Worm (Caenorhabditis elegans) whole organism, mixed stage, embryonic: ENCODE measurements around the gene smim-14.

Experiments used
- M03D4.4 ChIP-seq: sonication (generic microtip); optimal IDR thresholded peaks from 2 replicates; lab custom pipeline; 2017; ENCODE audit warnings: mild to moderate bottlenecking, missing genetic modification characterization, missing compliant biosample characterization
- bed-3 ChIP-seq: fragments of 200-800 bp; sonication (Bioruptor generic); optimal IDR thresholded peaks from 3 replicates; lab custom pipeline; 2018; ENCODE audit warnings: mild to moderate bottlenecking, missing genetic modification characterization, moderate library complexity, missing compliant biosample characterization
- blmp-1 ChIP-seq: fragments of 150-350 bp; optimal IDR thresholded peaks from 2 replicates; lab custom pipeline; 2014; ENCODE audit warnings: missing biosample characterization, missing genetic modification characterization
- ceh-39 ChIP-seq: fragments of 150-350 bp; optimal IDR thresholded peaks from 2 replicates; lab custom pipeline; 2014; ENCODE audit warnings: missing biosample characterization, missing genetic modification characterization
- ceh-43 ChIP-seq: fragments of 200-800 bp; sonication (Bioruptor generic); optimal IDR thresholded peaks from 2 replicates; lab custom pipeline; 2018; ENCODE audit warnings: mild to moderate bottlenecking, missing genetic modification characterization, moderate library complexity, missing compliant biosample characterization
- ceh-83 ChIP-seq: fragments of 200-800 bp; sonication (Bioruptor generic); optimal IDR thresholded peaks from 2 replicates; lab custom pipeline; 2018; ENCODE audit warnings: mild to moderate bottlenecking, missing genetic modification characterization, missing compliant biosample characterization
- ces-1 ChIP-seq: fragments of 150-350 bp; optimal IDR thresholded peaks from 2 replicates; lab custom pipeline; 2014; ENCODE audit warnings: missing biosample characterization, missing genetic modification reagents, missing genetic modification characterization
- drap-1 ChIP-seq: fragments of 200-800 bp; sonication (Bioruptor generic); optimal IDR thresholded peaks from 3 replicates; lab custom pipeline; 2018; ENCODE audit warnings: mild to moderate bottlenecking, missing genetic modification characterization, missing compliant biosample characterization
- elt-1 ChIP-seq: sonication (generic microtip); optimal IDR thresholded peaks from 2 replicates; lab custom pipeline; 2017; ENCODE audit warnings: missing genetic modification characterization, mild to moderate bottlenecking, missing compliant biosample characterization, antibody characterized with exemption, moderate library complexity, borderline replicate concordance; ENCODE audit not compliant: insufficient read depth
- elt-3 ChIP-seq: fragments of 150-350 bp; optimal IDR thresholded peaks from 2 replicates; lab custom pipeline; 2014; ENCODE audit warnings: missing biosample characterization, missing genetic modification characterization
- flh-1 ChIP-seq: fragments of 200-800 bp; sonication (Bioruptor generic); optimal IDR thresholded peaks from 2 replicates; lab custom pipeline; 2018; ENCODE audit warnings: mild to moderate bottlenecking, missing genetic modification characterization, moderate library complexity, missing compliant biosample characterization
- ham-2 ChIP-seq: fragments of 200-800 bp; sonication (Bioruptor generic); optimal IDR thresholded peaks from 2 replicates; lab custom pipeline; 2018; ENCODE audit warnings: mild to moderate bottlenecking, missing genetic modification characterization, missing compliant biosample characterization
- hlh-1 ChIP-seq: fragments of 150-350 bp; optimal IDR thresholded peaks from 2 replicates; lab custom pipeline; 2014; ENCODE audit warnings: missing biosample characterization, missing genetic modification reagents, missing genetic modification characterization
- lin-13 ChIP-seq: fragments of 150-350 bp; optimal IDR thresholded peaks from 2 replicates; lab custom pipeline; 2014; ENCODE audit warnings: missing biosample characterization, missing genetic modification characterization
- lsy-2 ChIP-seq: fragments of 150-350 bp; optimal IDR thresholded peaks from 2 replicates; lab custom pipeline; 2014; ENCODE audit warnings: missing biosample characterization, missing genetic modification characterization
- mep-1 ChIP-seq: fragments of 150-350 bp; optimal IDR thresholded peaks from 2 replicates; lab custom pipeline; 2017; ENCODE audit warnings: missing biosample characterization, missing genetic modification reagents, missing genetic modification characterization, inconsistent platforms
- mls-2 ChIP-seq: sonication (generic microtip); optimal IDR thresholded peaks from 2 replicates; lab custom pipeline; 2016; ENCODE audit warnings: mild to moderate bottlenecking, missing genetic modification characterization, moderate library complexity, missing compliant biosample characterization
- nhr-12 ChIP-seq: fragments of 150-350 bp; optimal IDR thresholded peaks from 2 replicates; lab custom pipeline; 2014; ENCODE audit warnings: missing biosample characterization, missing genetic modification characterization
- nhr-2 ChIP-seq: fragments of 150-350 bp; optimal IDR thresholded peaks from 2 replicates; lab custom pipeline; 2014; ENCODE audit warnings: missing biosample characterization, missing genetic modification characterization
- nhr-237 ChIP-seq: fragments of 150-350 bp; optimal IDR thresholded peaks from 2 replicates; lab custom pipeline; 2014; ENCODE audit warnings: missing biosample characterization, missing genetic modification characterization
- nhr-28 ChIP-seq: fragments of 150-350 bp; optimal IDR thresholded peaks from 2 replicates; lab custom pipeline; 2014; ENCODE audit warnings: missing biosample characterization, missing genetic modification characterization
- nhr-76 ChIP-seq: sonication (generic microtip); optimal IDR thresholded peaks from 2 replicates; lab custom pipeline; 2017; ENCODE audit warnings: missing biosample characterization, missing genetic modification characterization
- pha-4 ChIP-seq: fragments of 150-350 bp; optimal IDR thresholded peaks from 2 replicates; lab custom pipeline; 2018; ENCODE audit warnings: missing biosample characterization, missing genetic modification reagents, missing genetic modification characterization
- sem-2 ChIP-seq: fragments of 200-800 bp; sonication (Bioruptor generic); optimal IDR thresholded peaks from 2 replicates; lab custom pipeline; 2018; ENCODE audit warnings: mild to moderate bottlenecking, missing genetic modification characterization, missing compliant biosample characterization
- snpc-4 ChIP-seq: fragments of 150-350 bp; optimal IDR thresholded peaks from 2 replicates; lab custom pipeline; 2014; ENCODE audit warnings: missing biosample characterization, missing genetic modification characterization
- sptf-1 ChIP-seq: sonication (generic microtip); optimal IDR thresholded peaks from 2 replicates; lab custom pipeline; 2017; ENCODE audit warnings: mild to moderate bottlenecking, missing genetic modification characterization, moderate library complexity, missing compliant biosample characterization
- tbx-8 ChIP-seq: fragments of 200-800 bp; sonication (Bioruptor generic); optimal IDR thresholded peaks from 2 replicates; lab custom pipeline; 2018; ENCODE audit warnings: mild to moderate bottlenecking, missing genetic modification characterization, moderate library complexity, missing compliant biosample characterization
- unc-120 ChIP-seq: sonication (generic microtip); optimal IDR thresholded peaks from 2 replicates; lab custom pipeline; 2017; ENCODE audit warnings: missing genetic modification characterization, missing compliant biosample characterization; ENCODE audit not compliant: poor library complexity, severe bottlenecking
- unc-39 ChIP-seq: fragments of 150-350 bp; optimal IDR thresholded peaks from 2 replicates; lab custom pipeline; 2014; ENCODE audit warnings: missing biosample characterization, missing genetic modification characterization
- unc-62 ChIP-seq: fragments of 150-350 bp; optimal IDR thresholded peaks from 2 replicates; lab custom pipeline; 2014; ENCODE audit warnings: missing biosample characterization, missing genetic modification reagents, missing genetic modification characterization
- zip-8 ChIP-seq: fragments of 150-350 bp; optimal IDR thresholded peaks from 2 replicates; lab custom pipeline; 2014; ENCODE audit warnings: missing biosample characterization, missing genetic modification characterization
- ztf-11 ChIP-seq: fragments of 150-350 bp; optimal IDR thresholded peaks from 2 replicates; lab custom pipeline; 2014; ENCODE audit warnings: missing biosample characterization, missing genetic modification characterization

Gene smim-14

ce11 chrIII:3475497-3475896 lies 6.0 kb upstream of the smim-14 start, which contains the start of gene C34C12.9:
C34C12.9 (minus strand) TSS chrIII:3475512.
- no peak for TF ChIP-seq mls-2 (tag; lab: Kevin White, UChicago)
- no peak for TF ChIP-seq flh-1
- TF ChIP-seq ceh-39, result no peak
- TF ChIP-seq ceh-83, result no peak
- TF ChIP-seq hlh-1 (tag; lab: Kevin White, UChicago), result no peak
- TF ChIP-seq nhr-76, result no peak
- TF ChIP-seq zip-8 (tag; lab: Kevin White, UChicago), result no peak
- no peak for TF ChIP-seq sptf-1 (tag; lab: Kevin White, UChicago)
- TF ChIP-seq ces-1 (GFP tag; lab: Kevin White, UChicago), result no peak
- TF ChIP-seq lsy-2 (tag; lab: Kevin White, UChicago), result no peak
- no peak for TF ChIP-seq snpc-4 (tag; lab: Kevin White, UChicago)
- TF ChIP-seq nhr-28 (tag; lab: Kevin White, UChicago), result no peak
- TF ChIP-seq unc-62 (GFP tag; lab: Kevin White, UChicago), result no peak
- no peak for TF ChIP-seq bed-3
- TF ChIP-seq M03D4.4, result no peak
- no peak for TF ChIP-seq sem-2 (GFP tag; lab: Kevin White, UChicago)
- no peak for TF ChIP-seq nhr-12 (tag; lab: Kevin White, UChicago)

ce11 chrIII:3475014-3475413 lies 5.5 kb upstream of the smim-14 start:
- no peak for TF ChIP-seq M03D4.4
- TF ChIP-seq ham-2, result no peak
- TF ChIP-seq unc-62 (GFP tag; lab: Kevin White, UChicago), result no peak
- TF ChIP-seq mep-1 (tag; lab: Kevin White, UChicago), result no peak
- no peak for TF ChIP-seq nhr-237 (tag; lab: Kevin White, UChicago)
- TF ChIP-seq ces-1 (GFP tag; lab: Kevin White, UChicago), result no peak
- TF ChIP-seq zip-8 (tag; lab: Kevin White, UChicago), result no peak
- no peak for TF ChIP-seq ceh-43 (GFP tag; lab: Kevin White, UChicago)
- TF ChIP-seq drap-1 (GFP tag; lab: Kevin White, UChicago), result no peak
- no peak for TF ChIP-seq flh-1
- TF ChIP-seq ztf-11 (tag; lab: Kevin White, UChicago), result no peak
- TF ChIP-seq nhr-2 (tag; lab: Kevin White, UChicago), result no peak
- no peak for TF ChIP-seq tbx-8 (GFP tag; lab: Kevin White, UChicago)
- no peak for TF ChIP-seq unc-39
- TF ChIP-seq lin-13 (tag; lab: Kevin White, UChicago), result no peak
- TF ChIP-seq bed-3, result no peak
- no peak for TF ChIP-seq elt-1
- TF ChIP-seq, all 35 proteins: peak for 0

- TF ChIP-seq ham-2 (no peak), pha-4 (tag; lab: Kevin White, UChicago) (peak; percentile 48), hlh-1 (tag; lab: Kevin White, UChicago) (peak; percentile 40), ceh-83 (no peak), nhr-237 (tag; lab: Kevin White, UChicago) (peak; percentile 33), ces-1 (GFP tag; lab: Kevin White, UChicago) (peak; percentile 18), snpc-4 (tag; lab: Kevin White, UChicago) (no peak), tbx-8 (GFP tag; lab: Kevin White, UChicago) (no peak), mep-1 (tag; lab: Kevin White, UChicago) (peak; percentile 61), M03D4.4 (peak; percentile 42), blmp-1 (tag; lab: Kevin White, UChicago) (peak; percentile 32), sptf-1 (tag; lab: Kevin White, UChicago) (no peak), unc-120 (tag; lab: Kevin White, UChicago) (peak; percentile 89), lsy-2 (tag; lab: Kevin White, UChicago) (peak; percentile 60), ztf-11 (tag; lab: Kevin White, UChicago) (no peak), unc-62 (GFP tag; lab: Kevin White, UChicago) (peak; percentile 81)
- TF ChIP-seq, all 35 proteins: peak for 10
These were observed 2.0 kb upstream of the smim-14 start, which contains the start of gene rsu-1 for ce11 chrIII:3471403-3472053. rsu-1 (plus strand) TSS chrIII:3472003.

ce11 chrIII:3470973-3471372 lies 1.4 kb upstream of the smim-14 start:
- TF ChIP-seq ceh-43 (GFP tag; lab: Kevin White, UChicago), result no peak
- TF ChIP-seq elt-3 (tag; lab: Kevin White, UChicago), result no peak
- no peak for TF ChIP-seq lsy-2 (tag; lab: Kevin White, UChicago)
- TF ChIP-seq bed-3, result no peak
- TF ChIP-seq ham-2, result no peak
- TF ChIP-seq tbx-8 (GFP tag; lab: Kevin White, UChicago), result no peak
- no peak for TF ChIP-seq ztf-11 (tag; lab: Kevin White, UChicago)
- TF ChIP-seq unc-120 (tag; lab: Kevin White, UChicago), result no peak
- no peak for TF ChIP-seq blmp-1 (tag; lab: Kevin White, UChicago)
- TF ChIP-seq nhr-28 (tag; lab: Kevin White, UChicago), result no peak
- no peak for TF ChIP-seq ceh-83
- TF ChIP-seq sptf-1 (tag; lab: Kevin White, UChicago), result no peak
- TF ChIP-seq nhr-2 (tag; lab: Kevin White, UChicago), result no peak
- TF ChIP-seq elt-1, result no peak
- no peak for TF ChIP-seq unc-62 (GFP tag; lab: Kevin White, UChicago)
- no peak for TF ChIP-seq nhr-12 (tag; lab: Kevin White, UChicago)
- TF ChIP-seq nhr-76, result no peak
- no peak for TF ChIP-seq M03D4.4
